Worm (Caenorhabditis elegans) whole organism, young adult: Measurements from ENCODE around the gene ddo-2.

Experiments used
- B0035.1 ChIP-seq: sonication (generic microtip); optimal IDR thresholded peaks from 2 replicates; lab custom pipeline; 2016; ENCODE audit warnings: missing genetic modification characterization, mild to moderate bottlenecking, missing compliant biosample characterization, missing genotype, missing genetic modification reagents
- Y53G8AR.9 ChIP-seq: fragments of 200-800 bp; sonication (Bioruptor generic); conservative IDR thresholded peaks from 2 replicates; pipeline ENCODE4 v1.3.6; 2022; ENCODE audit warnings: missing genetic modification reagents, missing genetic modification characterization, missing compliant biosample characterization
- ZK185.1 ChIP-seq: sonication (generic microtip); optimal IDR thresholded peaks from 2 replicates; lab custom pipeline; 2016; ENCODE audit warnings: mild to moderate bottlenecking, missing genetic modification characterization, missing compliant biosample characterization; ENCODE audit not compliant: poor library complexity, severe bottlenecking
- ama-1 ChIP-seq, 3 experiments: fragments of 150-350 bp in 1 of 3; sonication (generic microtip) in 2 of 3; optimal IDR thresholded peaks; 2 replicates each; lab custom pipeline; 2014 to 2018; ENCODE audit warnings: missing biosample characterization in 2 of 3, missing genetic modification characterization in 2 of 3, missing genetic modification reagents in 2 of 3
- egrh-3 ChIP-seq: fragments of 200-800 bp; sonication (Bioruptor generic); IDR thresholded peaks from 2 replicates; pipeline ENCODE4 v1.3.6; 2022; ENCODE audit warnings: missing genetic modification reagents, missing genetic modification characterization, missing compliant biosample characterization
- gei-17 ChIP-seq: fragments of 200-800 bp; sonication (Bioruptor generic); optimal IDR thresholded peaks from 2 replicates; lab custom pipeline; 2018; ENCODE audit warnings: mild to moderate bottlenecking, missing genetic modification characterization, missing compliant biosample characterization
- madf-10 ChIP-seq: sonication (generic microtip); optimal IDR thresholded peaks from 2 replicates; lab custom pipeline; 2016; ENCODE audit warnings: mild to moderate bottlenecking, missing genetic modification characterization, missing compliant biosample characterization

DNA sequence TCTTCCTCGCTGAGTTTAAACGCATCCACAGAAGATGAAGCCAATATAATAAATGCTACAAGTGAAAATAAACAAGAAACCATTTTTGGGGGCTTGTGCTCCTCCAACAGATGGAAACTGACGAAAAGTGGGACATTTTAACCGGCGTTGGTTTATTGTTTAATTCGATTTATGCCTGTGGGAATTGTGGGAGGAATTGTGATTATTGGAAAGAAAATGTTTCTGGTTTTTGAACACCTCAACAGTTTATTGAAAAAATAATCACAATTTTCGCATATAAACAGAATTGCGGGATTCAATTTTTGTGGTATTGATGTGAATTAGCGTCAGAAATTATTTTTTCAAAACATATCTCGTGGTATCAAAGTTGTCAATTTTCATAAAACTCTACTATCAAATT, 18.7 kb upstream of the ddo-2 start, which contains the start of gene try-8:
- TF ChIP-seq madf-10 (tag; lab: Kevin White, UChicago) (no peak), egrh-3 (GFP tag; lab: Robert Waterston, UW) (no peak), B0035.1 (no peak), Y53G8AR.9 (no peak), ZK185.1 (tag; lab: Kevin White, UChicago) (no peak), gei-17 (GFP tag; lab: Kevin White, UChicago) (no peak), ama-1 (optimal IDR thresholded peaks at IDR 0.05; lab: Kevin White, UChicago) (no peak), ama-1 (GFP tag; optimal IDR thresholded peaks at IDR 0.05; lab: Kevin White, UChicago) (no peak)
